Comparison of ENCODE assay signal across 2 worm cellular contexts in genomic region chrII:12088833-12089232, ce11.
TF ChIP-seq lines count a peak whose summit lies in the region.

Gene cnt-1 (minus strand): TSS chrII:12088868.

TF ChIP-seq in whole organism, L4 larva, 104 proteins besides CTCF, POLR2A, EP300 and RAD21:
- peak; percentile 53 for TF ChIP-seq lin-38 (GFP tag; IDR thresholded peaks at IDR 0.05; lab: Robert Waterston, UW)
- no peak for TF ChIP-seq cey-2 (tag; optimal IDR thresholded peaks at IDR 0.05; lab: Kevin White, UChicago; ENCODE audit: borderline replicate concordance, insufficient read depth)
- TF ChIP-seq lsy-2 (tag; optimal IDR thresholded peaks at IDR 0.05; lab: Kevin White, UChicago) = peak in 1 of 2 experiments; percentile 43
- TF ChIP-seq tra-1 (GFP tag; IDR thresholded peaks at IDR 0.05; lab: Robert Waterston, UW) = 0 out of 2 replicates have a peak, but pooled peaks have one; percentile 7
TF ChIP-seq in whole organism, L4 larva: peak in this region for 3.

TF ChIP-seq in whole organism, young adult, 124 proteins besides CTCF, POLR2A, EP300 and RAD21 (continues in another document):
- no peak for TF ChIP-seq rec-8 (tag; optimal IDR thresholded peaks at IDR 0.05; lab: Kevin White, UChicago)
- peak; percentile 55 for TF ChIP-seq snpc-1.3 (tag; optimal IDR thresholded peaks at IDR 0.05; lab: Kevin White, UChicago; ENCODE audit: insufficient read depth)
- no peak for TF ChIP-seq fkh-3 (tag; optimal IDR thresholded peaks at IDR 0.05; lab: Kevin White, UChicago)
- no peak for TF ChIP-seq ztf-25 (GFP tag; IDR thresholded peaks at IDR 0.05; lab: Robert Waterston, UW)
- TF ChIP-seq unc-130 (GFP tag; optimal IDR thresholded peaks at IDR 0.05; lab: Kevin White, UChicago) = no peak
- no peak for TF ChIP-seq nhr-80 (tag; optimal IDR thresholded peaks at IDR 0.05; lab: Kevin White, UChicago)
- TF ChIP-seq snpc-4 (GFP tag; optimal IDR thresholded peaks at IDR 0.05; lab: Kevin White, UChicago) = no peak
- TF ChIP-seq snpc-4 (tag; optimal IDR thresholded peaks at IDR 0.05; lab: Kevin White, UChicago) = no peak
- no peak for TF ChIP-seq mcd-1 (GFP tag; IDR thresholded peaks at IDR 0.05; lab: Robert Waterston, UW)
- no peak for TF ChIP-seq let-526 (GFP tag; IDR thresholded peaks at IDR 0.05; lab: Robert Waterston, UW)
- TF ChIP-seq F39B2.1 (GFP tag; IDR thresholded peaks at IDR 0.05; lab: Robert Waterston, UW) = no peak
- no peak for TF ChIP-seq ceh-79 (tag; optimal IDR thresholded peaks at IDR 0.05; lab: Kevin White, UChicago)
- no peak for TF ChIP-seq zfh-2 (GFP tag; conservative IDR thresholded peaks at IDR 0.05; lab: Robert Waterston, UW)
- no peak for TF ChIP-seq pha-4 (tag; optimal IDR thresholded peaks at IDR 0.05; lab: Kevin White, UChicago)
- no peak for TF ChIP-seq F57A8.1 (GFP tag; optimal IDR thresholded peaks at IDR 0.05; lab: Kevin White, UChicago)
- no peak for TF ChIP-seq Y95B8A.8 (GFP tag; IDR thresholded peaks at IDR 0.05; lab: Robert Waterston, UW)
- TF ChIP-seq dox-1 (GFP tag; IDR thresholded peaks at IDR 0.05; lab: Robert Waterston, UW) = no peak
- no peak for TF ChIP-seq attf-3 (GFP tag; conservative IDR thresholded peaks at IDR 0.05; lab: Robert Waterston, UW)
- peak; percentile 22 for TF ChIP-seq him-1 (tag; optimal IDR thresholded peaks at IDR 0.05; lab: Kevin White, UChicago)
- no peak for TF ChIP-seq rcor-1 (GFP tag; IDR thresholded peaks at IDR 0.05; lab: Robert Waterston, UW)
- TF ChIP-seq D2030.7 (GFP tag; IDR thresholded peaks at IDR 0.05; lab: Robert Waterston, UW) = peak; percentile 47; the same call in 1 of the 2 replicates
- no peak for TF ChIP-seq let-607 (tag; optimal IDR thresholded peaks at IDR 0.05; lab: Kevin White, UChicago)
- TF ChIP-seq B0261.1 (tag; optimal IDR thresholded peaks at IDR 0.05; lab: Kevin White, UChicago) = no peak
- no peak for TF ChIP-seq F23B12.7 (tag; optimal IDR thresholded peaks at IDR 0.05; lab: Kevin White, UChicago; ENCODE audit: insufficient read depth)
- TF ChIP-seq mxl-1 (tag; optimal IDR thresholded peaks at IDR 0.05; lab: Kevin White, UChicago) = no peak
- TF ChIP-seq aptf-3 (GFP tag; IDR thresholded peaks at IDR 0.05; lab: Robert Waterston, UW) = no peak
- TF ChIP-seq sdz-38 (tag; optimal IDR thresholded peaks at IDR 0.05; lab: Kevin White, UChicago) = no peak
- no peak for TF ChIP-seq ama-1 (optimal IDR thresholded peaks at IDR 0.05; lab: Kevin White, UChicago)
- no peak for TF ChIP-seq ama-1 (GFP tag; optimal IDR thresholded peaks at IDR 0.05; lab: Kevin White, UChicago)
- no peak for TF ChIP-seq Y79H2A.3 (GFP tag; conservative IDR thresholded peaks at IDR 0.05; lab: Robert Waterston, UW)
- TF ChIP-seq lag-1 (GFP tag; IDR thresholded peaks at IDR 0.05; lab: Robert Waterston, UW) = no peak
- no peak for TF ChIP-seq T26A5.8 (tag; optimal IDR thresholded peaks at IDR 0.05; lab: Kevin White, UChicago)
- TF ChIP-seq ccch-3 (GFP tag; optimal IDR thresholded peaks at IDR 0.05; lab: Kevin White, UChicago) = no peak
- TF ChIP-seq xnd-1 (tag; optimal IDR thresholded peaks at IDR 0.05; lab: Kevin White, UChicago) = peak; percentile 20
- TF ChIP-seq attf-5 (GFP tag; optimal IDR thresholded peaks at IDR 0.05; lab: Kevin White, UChicago) = no peak
- TF ChIP-seq unc-62 (GFP tag; optimal IDR thresholded peaks at IDR 0.05; lab: Kevin White, UChicago) = no peak
- no peak for TF ChIP-seq ztf-3 (GFP tag; optimal IDR thresholded peaks at IDR 0.05; lab: Kevin White, UChicago)
- TF ChIP-seq F55B11.4 (tag; optimal IDR thresholded peaks at IDR 0.05; lab: Kevin White, UChicago; ENCODE audit: borderline replicate concordance, insufficient read depth) = no peak
- TF ChIP-seq nhr-179 (tag; optimal IDR thresholded peaks at IDR 0.05; lab: Kevin White, UChicago) = no peak
- no peak for TF ChIP-seq hsf-1 (GFP tag; IDR thresholded peaks at IDR 0.05; lab: Robert Waterston, UW)
- TF ChIP-seq nfya-2 (GFP tag; IDR thresholded peaks at IDR 0.05; lab: Robert Waterston, UW) = no peak
- no peak for TF ChIP-seq B0035.1 (tag; optimal IDR thresholded peaks at IDR 0.05; lab: Kevin White, UChicago)
- no peak for TF ChIP-seq ztf-18 (tag; optimal IDR thresholded peaks at IDR 0.05; lab: Kevin White, UChicago)
- TF ChIP-seq rpc-1 (optimal IDR thresholded peaks at IDR 0.05; lab: Kevin White, UChicago) = no peak
- no peak for TF ChIP-seq rpc-1 (tag; optimal IDR thresholded peaks at IDR 0.05; lab: Kevin White, UChicago)
- TF ChIP-seq cebp-1 (GFP tag; IDR thresholded peaks at IDR 0.05; lab: Robert Waterston, UW) = no peak
- TF ChIP-seq cebp-1 (tag; optimal IDR thresholded peaks at IDR 0.05; lab: Kevin White, UChicago) = no peak
- TF ChIP-seq akir-1 (GFP tag; optimal IDR thresholded peaks at IDR 0.05; lab: Kevin White, UChicago) = no peak
- no peak for TF ChIP-seq sea-2 (GFP tag; IDR thresholded peaks at IDR 0.05; lab: Robert Waterston, UW)
- no peak for TF ChIP-seq ztf-22 (GFP tag; optimal IDR thresholded peaks at IDR 0.05; lab: Kevin White, UChicago)
- TF ChIP-seq B0019.2 (GFP tag; conservative IDR thresholded peaks at IDR 0.05; lab: Robert Waterston, UW) = no peak
- no peak for TF ChIP-seq Y53G8AR.9 (GFP tag; conservative IDR thresholded peaks at IDR 0.05; lab: Robert Waterston, UW)
- no peak for TF ChIP-seq Y67H2A.10 (GFP tag; conservative IDR thresholded peaks at IDR 0.05; lab: Robert Waterston, UW)
- TF ChIP-seq nfya-1 (tag; optimal IDR thresholded peaks at IDR 0.05; lab: Kevin White, UChicago; ENCODE audit: borderline replicate concordance, insufficient read depth) = no peak
- no peak for TF ChIP-seq aptf-2 (GFP tag; conservative IDR thresholded peaks at IDR 0.05; lab: Robert Waterston, UW)
- TF ChIP-seq ceh-100 (GFP tag; IDR thresholded peaks at IDR 0.05; lab: Robert Waterston, UW) = no peak
- no peak for TF ChIP-seq die-1 (tag; optimal IDR thresholded peaks at IDR 0.05; lab: Kevin White, UChicago)
- TF ChIP-seq lsl-1 (GFP tag; optimal IDR thresholded peaks at IDR 0.05; lab: Kevin White, UChicago) = peak; percentile 89
- TF ChIP-seq madf-8 (GFP tag; conservative IDR thresholded peaks at IDR 0.05; lab: Robert Waterston, UW) = peak; percentile 70
- TF ChIP-seq F37B4.10 (GFP tag; IDR thresholded peaks at IDR 0.05; lab: Robert Waterston, UW) = no peak
- no peak for TF ChIP-seq ceh-27 (GFP tag; optimal IDR thresholded peaks at IDR 0.05; lab: Kevin White, UChicago)
- no peak for TF ChIP-seq hrde-1 (tag; optimal IDR thresholded peaks at IDR 0.05; lab: Kevin White, UChicago; ENCODE audit: borderline replicate concordance)
- no peak for TF ChIP-seq Y53F4B.3 (GFP tag; IDR thresholded peaks at IDR 0.05; lab: Robert Waterston, UW)
- TF ChIP-seq hmg-1.2 (GFP tag; IDR thresholded peaks at IDR 0.05; lab: Robert Waterston, UW) = no peak
- TF ChIP-seq F57C9.4 (tag; optimal IDR thresholded peaks at IDR 0.05; lab: Kevin White, UChicago) = no peak
- no peak for TF ChIP-seq tbp1 (GFP tag; optimal IDR thresholded peaks at IDR 0.05; lab: Kevin White, UChicago)
- TF ChIP-seq atf-7 (tag; optimal IDR thresholded peaks at IDR 0.05; lab: Kevin White, UChicago) = no peak
- no peak for TF ChIP-seq ceh-91 (GFP tag; IDR thresholded peaks at IDR 0.05; lab: Robert Waterston, UW)
- no peak for TF ChIP-seq pbrm-1 (GFP tag; IDR thresholded peaks at IDR 0.05; lab: Robert Waterston, UW)
- TF ChIP-seq zim-3 (tag; optimal IDR thresholded peaks at IDR 0.05; lab: Kevin White, UChicago) = no peak
- TF ChIP-seq athp-1 (tag; optimal IDR thresholded peaks at IDR 0.05; lab: Kevin White, UChicago) = peak; percentile 47
- TF ChIP-seq F49E8.2 (tag; optimal IDR thresholded peaks at IDR 0.05; lab: Kevin White, UChicago; ENCODE audit: insufficient read depth) = peak; percentile 41
- no peak for TF ChIP-seq C06A6.2 (GFP tag; conservative IDR thresholded peaks at IDR 0.05; lab: Robert Waterston, UW)
- TF ChIP-seq efl-1 (GFP tag; optimal IDR thresholded peaks at IDR 0.05; lab: Kevin White, UChicago) = peak; percentile 1
- TF ChIP-seq T07F8.4 (tag; optimal IDR thresholded peaks at IDR 0.05; lab: Kevin White, UChicago) = no peak
- TF ChIP-seq cebp-2 (GFP tag; IDR thresholded peaks at IDR 0.05; lab: Robert Waterston, UW) = no peak
- no peak for TF ChIP-seq hlh-26 (GFP tag; conservative IDR thresholded peaks at IDR 0.05; lab: Robert Waterston, UW)
- no peak for TF ChIP-seq sptf-2 (GFP tag; optimal IDR thresholded peaks at IDR 0.05; lab: Kevin White, UChicago)
- no peak for TF ChIP-seq tbx-9 (tag; optimal IDR thresholded peaks at IDR 0.05; lab: Kevin White, UChicago; ENCODE audit: borderline replicate concordance)
- no peak for TF ChIP-seq B0336.3 (GFP tag; IDR thresholded peaks at IDR 0.05; lab: Robert Waterston, UW)
- no peak for TF ChIP-seq ceh-40 (GFP tag; IDR thresholded peaks at IDR 0.05; lab: Robert Waterston, UW)
- no peak for TF ChIP-seq nhr-27 (tag; optimal IDR thresholded peaks at IDR 0.05; lab: Kevin White, UChicago)
- no peak for TF ChIP-seq lsy-27 (tag; optimal IDR thresholded peaks at IDR 0.05; lab: Kevin White, UChicago; ENCODE audit: borderline replicate concordance, insufficient read depth)
- no peak for TF ChIP-seq F52B5.7 (tag; optimal IDR thresholded peaks at IDR 0.05; lab: Kevin White, UChicago)
- TF ChIP-seq madf-10 (tag; optimal IDR thresholded peaks at IDR 0.05; lab: Kevin White, UChicago) = no peak
- TF ChIP-seq F22D6.2 (tag; optimal IDR thresholded peaks at IDR 0.05; lab: Kevin White, UChicago) = no peak
- TF ChIP-seq madf-3 (GFP tag; IDR thresholded peaks at IDR 0.05; lab: Robert Waterston, UW) = no peak
- no peak for TF ChIP-seq lin-54 (GFP tag; optimal IDR thresholded peaks at IDR 0.05; lab: Kevin White, UChicago)
- no peak for TF ChIP-seq mes-4 (tag; optimal IDR thresholded peaks at IDR 0.05; lab: Kevin White, UChicago)
- no peak for TF ChIP-seq mel-28 (tag; optimal IDR thresholded peaks at IDR 0.05; lab: Kevin White, UChicago; ENCODE audit: borderline replicate concordance)
- TF ChIP-seq somi-1 (GFP tag; optimal IDR thresholded peaks at IDR 0.05; lab: Kevin White, UChicago) = no peak

Comparison
In these comparisons a context has a peak if more than half of its experiments do, and no peak if none do; other contexts are left out.
1. Of the 7 proteins assayed by ChIP-seq in both whole organism, young adult and whole organism, L4 larva: peak only in whole organism, young adult: F49E8.2 and dpl-1; only in whole organism, L4 larva: none; in both: none; in neither: 5.